Worm (Caenorhabditis elegans): ENCODE measurements around the gene clp-4.

Gene clp-4

ce11 chrIII:1764463-1764862 lies 53.7 kb downstream of the clp-4 start:
- TF ChIP-seq nhr-237 (tag; optimal IDR thresholded peaks at IDR 0.05) (no peak), fkh-8 (tag; optimal IDR thresholded peaks at IDR 0.05) (no peak)

- TF ChIP-seq efl-1 (optimal IDR thresholded peaks at IDR 0.05) (no peak), efl-1 (GFP tag; optimal IDR thresholded peaks at IDR 0.05 in 1 of 2) (peak in 1 of 2 experiments; percentile 70), unc-30 (tag; optimal IDR thresholded peaks at IDR 0.05) (no peak), lin-15B (tag; optimal IDR thresholded peaks at IDR 0.05) (no peak), lsy-2 (tag; optimal IDR thresholded peaks at IDR 0.05) (no peak)
Observed at ce11 chrIII:1763222-1763621, 54.9 kb downstream of the clp-4 start, which contains the start of gene cnc-6. Gene cnc-6, plus strand, starts transcription at chrIII:1763522.

- TF ChIP-seq fkh-4 (tag; optimal IDR thresholded peaks at IDR 0.05; ENCODE audit: borderline replicate concordance) (no peak), nhr-71 (tag; optimal IDR thresholded peaks at IDR 0.05) (no peak)
Observed at ce11 chrIII:1758632-1759031, 59.5 kb downstream of the clp-4 start, which contains the start of gene Y46E12A.2. Gene Y46E12A.2, plus strand, starts transcription at chrIII:1758932.

ce11 chrIII:1758151-1758550 lies 60.0 kb downstream of the clp-4 start, which contains the start of gene Y46E12A.5:
Gene Y46E12A.5, minus strand, starts transcription at chrIII:1758251.
- TF ChIP-seq lin-14 (GFP tag; optimal IDR thresholded peaks at IDR 0.05) (no peak), ceh-8 (GFP tag; optimal IDR thresholded peaks at IDR 0.05) (no peak), hlh-17 (GFP tag; optimal IDR thresholded peaks at IDR 0.05; ENCODE audit: borderline replicate concordance) (no peak), tlp-1 (tag; optimal IDR thresholded peaks at IDR 0.05) (no peak), nhr-28 (tag; optimal IDR thresholded peaks at IDR 0.05) (no peak), fos-1 (tag; optimal IDR thresholded peaks at IDR 0.05) (no peak), tbx-2 (tag; optimal IDR thresholded peaks at IDR 0.05) (no peak), ztf-4 (tag; optimal IDR thresholded peaks at IDR 0.05) (no peak), ceh-82 (tag; optimal IDR thresholded peaks at IDR 0.05) (no peak), fkh-8 (tag; optimal IDR thresholded peaks at IDR 0.05) (no peak), nhr-76 (tag; optimal IDR thresholded peaks at IDR 0.05) (no peak), pag-3 (tag; optimal IDR thresholded peaks at IDR 0.05; ENCODE audit: borderline replicate concordance, insufficient read depth) (no peak), vab-15 (tag; optimal IDR thresholded peaks at IDR 0.05) (no peak), pax-3 (tag; optimal IDR thresholded peaks at IDR 0.05) (no peak), egl-27 (tag; optimal IDR thresholded peaks at IDR 0.05) (no peak), mab-9 (GFP tag; IDR thresholded peaks at IDR 0.05) (no peak), isw-1 (GFP tag; IDR thresholded peaks at IDR 0.05) (no peak), snpc-4 (tag; optimal IDR thresholded peaks at IDR 0.05) (no peak), ceh-88 (GFP tag; IDR thresholded peaks at IDR 0.05) (no peak)
